Worm (Caenorhabditis elegans) whole organism, young adult: ENCODE measurements around the gene nipi-4.

Source experiments
- B0261.1 ChIP-seq: sonication (generic microtip); optimal IDR thresholded peaks from 2 replicates; lab custom pipeline; 2016; ENCODE audit warnings: mild to moderate bottlenecking, missing genetic modification characterization, moderate library complexity, missing compliant biosample characterization
- F22D6.2 ChIP-seq: sonication (generic microtip); optimal IDR thresholded peaks from 2 replicates; lab custom pipeline; 2016; ENCODE audit warnings: mild to moderate bottlenecking, missing genetic modification characterization, missing compliant biosample characterization
- ama-1 ChIP-seq, 3 experiments: fragments of 150-350 bp in 1 of 3; sonication (generic microtip) in 2 of 3; optimal IDR thresholded peaks; 2 replicates each; lab custom pipeline; 2014 to 2018; ENCODE audit warnings: missing biosample characterization in 2 of 3, missing genetic modification characterization in 2 of 3, missing genetic modification reagents in 2 of 3
- sdz-38 ChIP-seq: sonication (generic microtip); optimal IDR thresholded peaks from 2 replicates; lab custom pipeline; 2016; ENCODE audit warnings: missing genotype, missing genetic modification characterization, missing compliant biosample characterization
- unc-62 ChIP-seq: fragments of 150-350 bp; optimal IDR thresholded peaks from 2 replicates; lab custom pipeline; 2014; ENCODE audit warnings: missing biosample characterization, missing genetic modification reagents, missing genetic modification characterization

ce11 chrV:7884441-7884840 lies 13.8 kb upstream of the nipi-4 start:
- no peak for TF ChIP-seq B0261.1 (tag; lab: Kevin White, UChicago)
- no peak for TF ChIP-seq ama-1 (optimal IDR thresholded peaks at IDR 0.05; lab: Kevin White, UChicago)
- no peak for TF ChIP-seq ama-1 (GFP tag; optimal IDR thresholded peaks at IDR 0.05; lab: Kevin White, UChicago)
- no peak for TF ChIP-seq unc-62 (GFP tag; lab: Kevin White, UChicago)
- TF ChIP-seq F22D6.2: no peak
- TF ChIP-seq sdz-38 (tag; lab: Kevin White, UChicago): no peak
